Worm (Caenorhabditis elegans) whole organism, late embryonic: ENCODE results near the gene F30H5.3.

Source experiments
- ama-1 ChIP-seq: fragments of 150-350 bp; optimal IDR thresholded peaks from 2 replicates; lab custom pipeline; 2014
- hlh-13 ChIP-seq: fragments of 200-800 bp; sonication (Bioruptor generic); optimal IDR thresholded peaks from 2 replicates; lab custom pipeline; 2018; ENCODE audit warnings: mild to moderate bottlenecking, missing genetic modification characterization, missing compliant biosample characterization
- nhr-11 ChIP-seq: fragments of 150-350 bp; optimal IDR thresholded peaks from 2 replicates; lab custom pipeline; 2014; ENCODE audit warnings: missing biosample characterization, missing genetic modification characterization

DNA sequence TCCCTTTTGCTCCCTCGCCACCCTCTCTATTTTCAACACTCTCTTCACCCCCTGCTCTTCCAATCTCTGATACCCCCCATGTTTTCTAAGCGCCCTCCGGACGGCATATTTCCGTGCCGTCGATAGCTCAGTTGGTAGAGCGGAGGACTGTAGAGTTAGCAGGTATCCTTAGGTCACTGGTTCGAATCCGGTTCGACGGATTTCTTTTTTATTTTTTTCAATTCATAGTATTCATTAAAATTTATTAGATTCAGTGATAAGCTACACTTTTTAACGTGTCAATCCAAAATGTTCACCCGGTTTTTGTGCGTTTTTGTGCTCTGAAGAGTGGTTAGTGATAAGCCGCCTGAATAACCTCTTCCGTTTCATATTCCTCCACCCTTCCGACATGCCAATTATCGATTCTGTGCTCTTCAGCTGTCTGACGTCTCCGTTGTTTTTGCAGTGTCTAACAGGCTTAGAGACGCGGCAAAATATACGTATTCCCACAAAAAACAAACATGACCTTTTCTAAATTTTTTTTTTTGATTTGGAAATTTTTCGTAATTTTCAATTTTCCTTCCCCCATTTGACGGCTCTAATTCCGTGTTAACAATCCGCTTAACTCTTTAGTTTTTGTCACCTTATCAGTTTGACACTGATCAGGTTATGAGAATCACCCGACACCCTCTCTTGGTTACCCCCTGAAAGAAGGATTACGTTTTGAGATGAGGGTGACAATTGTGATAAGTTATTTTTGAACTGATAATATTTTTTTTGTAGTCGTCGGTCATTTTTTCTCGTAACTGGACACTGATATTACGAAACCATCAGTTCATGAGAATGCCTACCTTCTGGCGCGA, 23.5 kb upstream of the F30H5.3 start:
- no peak for TF ChIP-seq nhr-11 (tag; lab: Kevin White, UChicago)
- TF ChIP-seq hlh-13: peak; percentile 47
- TF ChIP-seq ama-1 (lab: Kevin White, UChicago): no peak
